Worm (Caenorhabditis elegans) whole organism, mixed stage, embryonic: ENCODE data around the gene scl-26.

ENCODE experiments used
- blmp-1 ChIP-seq: fragments of 150-350 bp; optimal IDR thresholded peaks from 2 replicates; lab custom pipeline; 2014; ENCODE audit warnings: missing biosample characterization, missing genetic modification characterization
- ces-1 ChIP-seq: fragments of 150-350 bp; optimal IDR thresholded peaks from 2 replicates; lab custom pipeline; 2014; ENCODE audit warnings: missing biosample characterization, missing genetic modification reagents, missing genetic modification characterization
- lin-13 ChIP-seq: fragments of 150-350 bp; optimal IDR thresholded peaks from 2 replicates; lab custom pipeline; 2014; ENCODE audit warnings: missing biosample characterization, missing genetic modification characterization
- lsy-2 ChIP-seq: fragments of 150-350 bp; optimal IDR thresholded peaks from 2 replicates; lab custom pipeline; 2014; ENCODE audit warnings: missing biosample characterization, missing genetic modification characterization
- mab-5 ChIP-seq: fragments of 150-350 bp; optimal IDR thresholded peaks from 2 replicates; lab custom pipeline; 2014; ENCODE audit warnings: missing biosample characterization, missing genetic modification characterization
- nhr-76 ChIP-seq: sonication (generic microtip); optimal IDR thresholded peaks from 2 replicates; lab custom pipeline; 2017; ENCODE audit warnings: missing biosample characterization, missing genetic modification characterization
- snpc-4 ChIP-seq: fragments of 150-350 bp; optimal IDR thresholded peaks from 2 replicates; lab custom pipeline; 2014; ENCODE audit warnings: missing biosample characterization, missing genetic modification characterization
- unc-62 ChIP-seq: fragments of 150-350 bp; optimal IDR thresholded peaks from 2 replicates; lab custom pipeline; 2014; ENCODE audit warnings: missing biosample characterization, missing genetic modification reagents, missing genetic modification characterization

- TF ChIP-seq ces-1 (GFP tag; lab: Kevin White, UChicago) = no peak
- TF ChIP-seq unc-62 (GFP tag; lab: Kevin White, UChicago) = no peak
- TF ChIP-seq blmp-1 (tag; lab: Kevin White, UChicago) = no peak
- no peak for TF ChIP-seq lin-13 (tag; lab: Kevin White, UChicago)
- no peak for TF ChIP-seq nhr-76 (tag; lab: Kevin White, UChicago)
- no peak for TF ChIP-seq mab-5 (tag; lab: Kevin White, UChicago)
- TF ChIP-seq snpc-4 (tag; lab: Kevin White, UChicago) = no peak
- no peak for TF ChIP-seq lsy-2 (tag; lab: Kevin White, UChicago)
Measured at ce11 chrV:7637801-7638200, 36.5 kb upstream of the scl-26 start, which contains the start of gene clec-45.
